Worm (Caenorhabditis elegans) whole organism, mixed stage, embryonic: Measurements from ENCODE around the gene clec-160.

Experiments used
- elt-1 ChIP-seq: sonication (generic microtip); optimal IDR thresholded peaks from 2 replicates; lab custom pipeline; 2017; ENCODE audit warnings: missing genetic modification characterization, mild to moderate bottlenecking, missing compliant biosample characterization, antibody characterized with exemption, moderate library complexity, borderline replicate concordance; ENCODE audit not compliant: insufficient read depth
- sptf-1 ChIP-seq: sonication (generic microtip); optimal IDR thresholded peaks from 2 replicates; lab custom pipeline; 2017; ENCODE audit warnings: mild to moderate bottlenecking, missing genetic modification characterization, moderate library complexity, missing compliant biosample characterization

- TF ChIP-seq sptf-1 (tag; lab: Kevin White, UChicago) (no peak), elt-1 (tag; lab: Kevin White, UChicago) (no peak)
These were observed 45.5 kb upstream of the clec-160 start for ce11 chrIII:8321225-8321624.
